Worm (Caenorhabditis elegans) whole organism, late embryonic: Measurements from ENCODE around the gene nspb-9.

Experiments
- K09A11.1 ChIP-seq: sonication (generic microtip); optimal IDR thresholded peaks from 2 replicates; lab custom pipeline; 2017; ENCODE audit warnings: antibody characterized with exemption, mild to moderate bottlenecking, missing genetic modification characterization, missing compliant biosample characterization; ENCODE audit not compliant: insufficient read depth
- T23F11.4 ChIP-seq: fragments of 200-800 bp; sonication (Bioruptor generic); optimal IDR thresholded peaks from 2 replicates; lab custom pipeline; 2018; ENCODE audit warnings: mild to moderate bottlenecking, missing genetic modification characterization, missing compliant biosample characterization
- tbx-2 ChIP-seq: sonication (generic microtip); optimal IDR thresholded peaks from 2 replicates; lab custom pipeline; 2016; ENCODE audit warnings: missing genetic modification characterization, missing compliant biosample characterization
- unc-55 ChIP-seq: sonication (generic microtip); optimal IDR thresholded peaks from 2 replicates; lab custom pipeline; 2017; ENCODE audit warnings: missing biosample characterization, missing genetic modification reagents, missing genetic modification characterization

DNA sequence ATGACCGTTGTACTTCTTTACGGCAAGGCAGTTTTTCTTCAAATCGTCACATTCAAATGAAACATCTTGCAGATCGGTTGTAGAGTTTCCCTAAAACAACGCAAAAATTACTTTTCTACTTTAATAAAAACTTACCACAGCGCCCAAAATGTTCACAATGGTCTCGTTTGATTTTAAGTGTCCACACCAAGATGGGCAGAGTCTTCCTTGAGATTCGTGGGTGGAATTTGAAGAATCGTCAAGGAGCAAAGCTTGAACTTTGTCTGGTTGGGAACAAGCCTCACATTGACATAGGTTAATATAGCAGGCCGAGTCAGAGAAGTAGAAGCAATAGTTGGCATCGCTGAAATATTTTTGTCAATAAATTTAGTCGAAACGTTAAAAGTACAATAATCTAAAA lies 24.4 kb downstream of the nspb-9 start:
- TF ChIP-seq unc-55 (GFP tag; lab: Kevin White, UChicago) (no peak), T23F11.4 (GFP tag; lab: Kevin White, UChicago) (no peak), K09A11.1 (tag; lab: Kevin White, UChicago) (no peak), tbx-2 (tag; lab: Kevin White, UChicago) (no peak)
